Fruit fly (Drosophila melanogaster) whole organism: ENCODE data around the gene RabX6.

Experiments used
- Dll ChIP-seq: fragments of >200 bp; optimal IDR thresholded peaks from 2 replicates; lab custom pipeline; 2017
- psq ChIP-seq: fragments of >200 bp; optimal IDR thresholded peaks from 2 replicates; lab custom pipeline; 2017

dm6 chr3L:666544-666943 lies 23.8 kb upstream of the RabX6 start:
- TF ChIP-seq psq (lab: Kevin White, UChicago) (no peak), Dll (no peak)
